Worm (Caenorhabditis elegans) whole organism, L2 larva: ENCODE measurements around the gene etc-1.
A peak's percentile ranks its signal among the peaks of the same experiment; 100 is the strongest.

ENCODE experiments used
- C34F6.9 ChIP-seq: fragments of 150-350 bp; optimal IDR thresholded peaks from 2 replicates; lab custom pipeline; 2014; ENCODE audit warnings: missing biosample characterization, missing genetic modification characterization
- F13H6.1 ChIP-seq: sonication (generic microtip); optimal IDR thresholded peaks from 2 replicates; lab custom pipeline; 2016; ENCODE audit warnings: missing genetic modification characterization, missing compliant biosample characterization
- R02D3.7 ChIP-seq: fragments of 150-350 bp; optimal IDR thresholded peaks from 2 replicates; lab custom pipeline; 2014; ENCODE audit warnings: missing biosample characterization, missing genetic modification characterization
- alr-1 ChIP-seq: fragments of 150-350 bp; optimal IDR thresholded peaks from 2 replicates; lab custom pipeline; 2014; ENCODE audit warnings: missing biosample characterization, missing genetic modification characterization
- ama-1 ChIP-seq: fragments of 150-350 bp; optimal IDR thresholded peaks from 2 replicates; lab custom pipeline; 2018; ENCODE audit warnings: inconsistent platforms
- blmp-1 ChIP-seq: sonication (generic microtip); optimal IDR thresholded peaks from 2 replicates; lab custom pipeline; 2017; ENCODE audit warnings: missing genetic modification characterization, mild to moderate bottlenecking, missing compliant biosample characterization, antibody characterized with exemption, moderate library complexity; ENCODE audit not compliant: insufficient read depth
- ceh-82 ChIP-seq: fragments of 150-350 bp; optimal IDR thresholded peaks from 2 replicates; lab custom pipeline; 2014; ENCODE audit warnings: missing biosample characterization, missing genetic modification characterization
- crh-2 ChIP-seq: sonication (generic microtip); optimal IDR thresholded peaks from 2 replicates; lab custom pipeline; 2017; ENCODE audit warnings: missing biosample characterization, missing genetic modification characterization
- dmd-4 ChIP-seq: sonication (generic microtip); optimal IDR thresholded peaks from 2 replicates; lab custom pipeline; 2017; ENCODE audit warnings: missing biosample characterization, missing genetic modification characterization
- egl-27 ChIP-seq: sonication (generic microtip); optimal IDR thresholded peaks from 3 replicates; lab custom pipeline; 2017; ENCODE audit warnings: missing biosample characterization, missing genetic modification reagents, missing genetic modification characterization
- fos-1 ChIP-seq: fragments of 150-350 bp; optimal IDR thresholded peaks from 2 replicates; lab custom pipeline; 2014; ENCODE audit warnings: missing biosample characterization, missing genetic modification characterization
- gmeb-1 ChIP-seq: fragments of 150-350 bp; optimal IDR thresholded peaks from 2 replicates; lab custom pipeline; 2014; ENCODE audit warnings: missing biosample characterization, missing genetic modification characterization
- lin-11 ChIP-seq: fragments of 150-350 bp; sonication (generic microtip); optimal IDR thresholded peaks from 2 replicates; lab custom pipeline; 2014; ENCODE audit warnings: missing biosample characterization, missing genetic modification characterization, inconsistent platforms, mixed read lengths
- mab-5 ChIP-seq: fragments of 150-350 bp; optimal IDR thresholded peaks from 2 replicates; lab custom pipeline; 2014; ENCODE audit warnings: missing biosample characterization, missing genetic modification characterization
- mbf-1 ChIP-seq: sonication (generic microtip); optimal IDR thresholded peaks from 2 replicates; lab custom pipeline; 2017; ENCODE audit warnings: missing biosample characterization, missing genetic modification characterization
- nhr-11 ChIP-seq: fragments of 150-350 bp; optimal IDR thresholded peaks from 2 replicates; lab custom pipeline; 2014; ENCODE audit warnings: missing biosample characterization, missing genetic modification characterization
- nhr-129 ChIP-seq: fragments of 150-350 bp; optimal IDR thresholded peaks from 2 replicates; lab custom pipeline; 2014; ENCODE audit warnings: missing biosample characterization, missing genetic modification characterization
- nhr-21 ChIP-seq: fragments of 150-350 bp; optimal IDR thresholded peaks from 2 replicates; lab custom pipeline; 2014; ENCODE audit warnings: missing biosample characterization, missing genetic modification characterization
- nhr-23 ChIP-seq: fragments of 150-350 bp; optimal IDR thresholded peaks from 2 replicates; lab custom pipeline; 2014; ENCODE audit warnings: missing biosample characterization, missing genetic modification reagents, missing genetic modification characterization
- nhr-237 ChIP-seq: fragments of 150-350 bp; optimal IDR thresholded peaks from 2 replicates; lab custom pipeline; 2014; ENCODE audit warnings: missing biosample characterization, missing genetic modification characterization
- nhr-25 ChIP-seq: fragments of 150-350 bp; sonication (generic microtip); optimal IDR thresholded peaks from 3 replicates; lab custom pipeline; 2014; ENCODE audit warnings: missing biosample characterization, missing genetic modification characterization
- nhr-6 ChIP-seq: fragments of 150-350 bp; optimal IDR thresholded peaks from 2 replicates; lab custom pipeline; 2014; ENCODE audit warnings: missing biosample characterization, missing genetic modification characterization
- nhr-77 ChIP-seq: fragments of 150-350 bp; optimal IDR thresholded peaks from 2 replicates; lab custom pipeline; 2014; ENCODE audit warnings: missing biosample characterization, missing genetic modification characterization
- peb-1 ChIP-seq: fragments of 150-350 bp; optimal IDR thresholded peaks from 2 replicates; lab custom pipeline; 2014; ENCODE audit warnings: missing biosample characterization, missing genetic modification characterization
- sem-4 ChIP-seq: fragments of 150-350 bp; optimal IDR thresholded peaks from 2 replicates; lab custom pipeline; 2014; ENCODE audit warnings: missing biosample characterization, missing genetic modification reagents, missing genetic modification characterization
- skn-1 ChIP-seq: sonication (generic microtip); optimal IDR thresholded peaks from 2 replicates; lab custom pipeline; 2017; ENCODE audit warnings: missing biosample characterization, missing genetic modification characterization
- sma-3 ChIP-seq: sonication (generic microtip); optimal IDR thresholded peaks from 2 replicates; lab custom pipeline; 2016; ENCODE audit warnings: missing genetic modification reagents, missing genetic modification characterization, missing compliant biosample characterization
- snpc-4 ChIP-seq: fragments of 150-350 bp; optimal IDR thresholded peaks from 2 replicates; lab custom pipeline; 2014; ENCODE audit warnings: missing biosample characterization, missing genetic modification characterization
- unc-55 ChIP-seq: fragments of 150-350 bp; sonication (generic microtip); optimal IDR thresholded peaks from 3 replicates; lab custom pipeline; 2014; ENCODE audit warnings: missing biosample characterization, missing genetic modification reagents, missing genetic modification characterization
- unc-62 ChIP-seq: fragments of 150-350 bp; optimal IDR thresholded peaks from 2 replicates; lab custom pipeline; 2014; ENCODE audit warnings: missing biosample characterization, missing genetic modification reagents, missing genetic modification characterization
- zag-1 ChIP-seq: fragments of 150-350 bp; optimal IDR thresholded peaks from 2 replicates; lab custom pipeline; 2014; ENCODE audit warnings: missing biosample characterization, missing genetic modification characterization
- ztf-11 ChIP-seq: sonication (generic microtip); optimal IDR thresholded peaks from 2 replicates; lab custom pipeline; 2017; ENCODE audit warnings: missing biosample characterization, missing genetic modification characterization
- ztf-4 ChIP-seq: fragments of 150-350 bp; optimal IDR thresholded peaks from 2 replicates; lab custom pipeline; 2014; ENCODE audit warnings: missing biosample characterization, missing genetic modification characterization

The etc-1 gene

DNA sequence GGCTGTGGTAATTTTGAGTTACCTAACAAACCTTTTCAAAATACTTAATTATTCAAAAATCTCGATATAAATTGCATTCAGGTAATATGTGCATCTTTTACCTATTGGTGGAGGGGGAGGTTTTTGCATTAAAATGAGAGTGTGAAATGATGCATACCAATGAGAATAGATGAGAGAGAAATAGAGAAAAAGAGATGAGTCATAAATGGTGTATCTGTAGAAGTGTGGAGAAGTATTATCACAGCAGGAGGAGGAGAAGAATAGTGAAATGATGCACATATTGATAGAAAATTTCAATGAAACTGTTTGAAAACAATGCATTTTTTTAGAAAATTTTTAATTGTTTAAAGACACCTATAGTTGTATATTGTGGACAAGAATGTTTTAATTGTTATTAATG lies 24.1 kb upstream of the etc-1 start:
- peak; percentile 84 for TF ChIP-seq fos-1 (tag; lab: Kevin White, UChicago)
- peak; percentile 24 for TF ChIP-seq crh-2 (tag; lab: Kevin White, UChicago)
- no peak for TF ChIP-seq nhr-21 (tag; lab: Kevin White, UChicago)
- TF ChIP-seq sem-4, result no peak
- TF ChIP-seq skn-1 (tag; lab: Kevin White, UChicago), result no peak
- peak; percentile 5 for TF ChIP-seq C34F6.9 (tag; lab: Kevin White, UChicago)
- no peak for TF ChIP-seq snpc-4

ce11 chrII:8641131-8641530 lies 23.5 kb upstream of the etc-1 start, which contains the start of gene D2085.7:
Gene D2085.7 (plus strand): TSS chrII:8641381.
- TF ChIP-seq fos-1 (tag; lab: Kevin White, UChicago), result peak; percentile 63
- no peak for TF ChIP-seq nhr-129 (tag; lab: Kevin White, UChicago)
- TF ChIP-seq egl-27 (tag; lab: Kevin White, UChicago), result no peak
- no peak for TF ChIP-seq ama-1 (lab: Kevin White, UChicago)
- no peak for TF ChIP-seq unc-55 (GFP tag; lab: Kevin White, UChicago)
- no peak for TF ChIP-seq R02D3.7 (tag; lab: Kevin White, UChicago)
- no peak for TF ChIP-seq sma-3 (GFP tag; lab: Kevin White, UChicago)
- no peak for TF ChIP-seq ztf-4 (tag; lab: Kevin White, UChicago)

ce11 chrII:8642376-8642775 lies 22.3 kb upstream of the etc-1 start:
- no peak for TF ChIP-seq lin-11 (tag; lab: Kevin White, UChicago)
- TF ChIP-seq gmeb-1 (tag; lab: Kevin White, UChicago), result no peak
- no peak for TF ChIP-seq ceh-82 (tag; lab: Kevin White, UChicago)
- TF ChIP-seq ztf-11, result no peak
- TF ChIP-seq nhr-23 (tag; lab: Kevin White, UChicago), result no peak
- no peak for TF ChIP-seq nhr-77 (tag; lab: Kevin White, UChicago)
- no peak for TF ChIP-seq egl-27 (tag; lab: Kevin White, UChicago)
- no peak for TF ChIP-seq nhr-25
- TF ChIP-seq nhr-21 (tag; lab: Kevin White, UChicago), result no peak
- no peak for TF ChIP-seq skn-1 (tag; lab: Kevin White, UChicago)
- TF ChIP-seq blmp-1 (tag; lab: Kevin White, UChicago), result no peak
- TF ChIP-seq nhr-6 (tag; lab: Kevin White, UChicago), result no peak
- TF ChIP-seq C34F6.9 (tag; lab: Kevin White, UChicago), result no peak
- no peak for TF ChIP-seq zag-1
- TF ChIP-seq dmd-4 (tag; lab: Kevin White, UChicago), result no peak
- no peak for TF ChIP-seq ztf-4 (tag; lab: Kevin White, UChicago)
- no peak for TF ChIP-seq nhr-11 (tag; lab: Kevin White, UChicago)

ce11 chrII:8643627-8644356 lies 20.8 kb upstream of the etc-1 start:
- TF ChIP-seq mab-5 (tag; lab: Kevin White, UChicago) (no peak), F13H6.1 (peak; percentile 20)

ce11 chrII:8646437-8646836 lies 18.2 kb upstream of the etc-1 start:
- no peak for TF ChIP-seq nhr-237 (tag; lab: Kevin White, UChicago)
- no peak for TF ChIP-seq peb-1 (tag; lab: Kevin White, UChicago)

DNA sequence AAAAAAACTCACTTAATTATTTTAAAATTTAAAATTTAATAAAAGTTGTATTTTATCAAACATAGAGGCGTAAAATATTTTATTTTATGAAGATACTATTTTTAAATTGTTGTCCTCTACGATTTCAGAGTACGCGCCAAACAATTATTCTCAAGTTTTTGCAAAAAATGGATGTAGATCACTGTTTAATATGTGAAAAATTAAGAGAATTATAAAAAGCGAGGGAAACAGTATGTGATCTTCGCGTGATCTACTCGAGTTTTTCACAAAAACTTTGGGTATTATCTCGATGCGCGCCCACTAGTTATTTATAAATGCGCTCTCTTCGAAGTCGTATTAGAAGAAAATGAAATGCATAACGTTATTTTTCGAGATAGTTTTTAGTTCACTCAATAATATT lies 15.8 kb upstream of the etc-1 start:
- TF ChIP-seq ceh-82 (tag; lab: Kevin White, UChicago) (no peak), nhr-11 (tag; lab: Kevin White, UChicago) (no peak), zag-1 (no peak), lin-11 (tag; lab: Kevin White, UChicago) (no peak), unc-62 (GFP tag; lab: Kevin White, UChicago) (no peak), crh-2 (tag; lab: Kevin White, UChicago) (no peak), ama-1 (lab: Kevin White, UChicago) (no peak), mbf-1 (no peak), egl-27 (tag; lab: Kevin White, UChicago) (no peak), dmd-4 (tag; lab: Kevin White, UChicago) (no peak), ztf-4 (tag; lab: Kevin White, UChicago) (no peak), alr-1 (tag; lab: Kevin White, UChicago) (no peak), F13H6.1 (no peak), R02D3.7 (tag; lab: Kevin White, UChicago) (no peak), sem-4 (no peak)
